Worm (Caenorhabditis elegans) whole organism, L4 larva: ENCODE measurements around the gene sde-2.

Experiments
- F26F4.8 ChIP-seq: fragments of 200-800 bp; sonication (Bioruptor generic); conservative IDR thresholded peaks from 2 replicates; pipeline ENCODE4 v1.3.6; 2022; ENCODE audit warnings: missing genetic modification characterization, missing compliant biosample characterization
- F44E2.7 ChIP-seq: fragments of 200-800 bp; sonication (Bioruptor generic); IDR thresholded peaks from 2 replicates; pipeline ENCODE4 v2.1.2; 2022; ENCODE audit warnings: missing genetic modification characterization, missing compliant biosample characterization
- Y48G9A.11 ChIP-seq: fragments of 200-800 bp; sonication (Bioruptor generic); IDR thresholded peaks from 2 replicates; pipeline ENCODE4 v1.3.6; 2022; ENCODE audit warnings: missing genetic modification reagents, missing genetic modification characterization, missing compliant biosample characterization
- ZK337.2 ChIP-seq: fragments of 200-800 bp; sonication (Bioruptor generic); IDR thresholded peaks from 2 replicates; pipeline ENCODE4 v1.3.6; 2022; ENCODE audit warnings: missing genetic modification reagents, missing genetic modification characterization, missing compliant biosample characterization
- ZK546.5 ChIP-seq, 2 experiments: sonication (generic microtip); optimal IDR thresholded peaks; 2 replicates each; lab custom pipeline; 2017; ENCODE audit warnings: missing biosample characterization in 2 of 2, missing genetic modification characterization in 2 of 2
- aly-2 ChIP-seq: sonication (generic microtip); optimal IDR thresholded peaks from 2 replicates; lab custom pipeline; 2018; ENCODE audit warnings: missing biosample characterization, missing genetic modification characterization
- arid-1 ChIP-seq: fragments of 200-800 bp; sonication (Bioruptor generic); conservative IDR thresholded peaks from 2 replicates; pipeline ENCODE4 v1.3.6; 2022; ENCODE audit warnings: missing genetic modification reagents, missing genetic modification characterization, missing compliant biosample characterization
- attf-4 ChIP-seq: sonication (generic microtip); optimal IDR thresholded peaks from 3 replicates; lab custom pipeline; 2017; ENCODE audit warnings: missing biosample characterization, missing genetic modification characterization
- ceh-20 ChIP-seq: fragments of 200-800 bp; sonication (Bioruptor generic); IDR thresholded peaks from 2 replicates; pipeline ENCODE4 v1.3.6; 2022; ENCODE audit warnings: missing genetic modification reagents, missing genetic modification characterization, missing compliant biosample characterization
- ceh-44 ChIP-seq: fragments of 200-800 bp; sonication (Bioruptor generic); IDR thresholded peaks from 2 replicates; pipeline ENCODE4 v1.3.6; 2022; ENCODE audit warnings: missing genetic modification reagents, missing genetic modification characterization, missing compliant biosample characterization
- ceh-62 ChIP-seq: sonication (generic microtip); optimal IDR thresholded peaks from 2 replicates; lab custom pipeline; 2017; ENCODE audit warnings: missing biosample characterization, missing genetic modification characterization
- ceh-82 ChIP-seq: sonication (generic microtip); optimal IDR thresholded peaks from 2 replicates; lab custom pipeline; 2017; ENCODE audit warnings: missing biosample characterization, missing genetic modification characterization
- ces-1 ChIP-seq: fragments of 150-350 bp; sonication (generic microtip); optimal IDR thresholded peaks from 4 replicates; lab custom pipeline; 2014; ENCODE audit warnings: missing biosample characterization, missing genetic modification reagents, missing genetic modification characterization
- daf-12 ChIP-seq: fragments of 150-350 bp; optimal IDR thresholded peaks from 2 replicates; lab custom pipeline; 2014; ENCODE audit warnings: missing biosample characterization, missing genetic modification reagents, missing genetic modification characterization
- daf-16 ChIP-seq, 3 experiments: sonication (generic microtip); optimal IDR thresholded peaks; 2 replicates each; lab custom pipeline; 2016 to 2017; ENCODE audit warnings: missing genetic modification characterization in 3 of 3, missing genetic modification reagents in 3 of 3, mild to moderate bottlenecking in 2 of 3, missing compliant biosample characterization in 2 of 3, missing biosample characterization in 1 of 3, moderate library complexity in 1 of 3
- daf-19 ChIP-seq: fragments of 200-800 bp; sonication (Bioruptor generic); conservative IDR thresholded peaks from 2 replicates; pipeline ENCODE4 v1.3.6; 2022; ENCODE audit warnings: missing genetic modification characterization, missing compliant biosample characterization
- dmd-9 ChIP-seq: fragments of 200-800 bp; sonication (Bioruptor generic); IDR thresholded peaks from 2 replicates; pipeline ENCODE4 v1.3.6; 2022; ENCODE audit warnings: missing genetic modification reagents, missing genetic modification characterization, missing compliant biosample characterization
- egl-43 ChIP-seq: fragments of 200-800 bp; sonication (Bioruptor generic); IDR thresholded peaks from 2 replicates; pipeline ENCODE4 v1.3.6; 2022; ENCODE audit warnings: missing genetic modification reagents, missing genetic modification characterization, missing compliant biosample characterization
- gei-8 ChIP-seq: fragments of 200-800 bp; sonication (Bioruptor generic); optimal IDR thresholded peaks from 2 replicates; lab custom pipeline; 2018; ENCODE audit warnings: mild to moderate bottlenecking, missing genetic modification characterization, missing compliant biosample characterization
- hlh-30 ChIP-seq: sonication (generic microtip); optimal IDR thresholded peaks from 2 replicates; lab custom pipeline; 2017; ENCODE audit warnings: antibody characterized with exemption, mild to moderate bottlenecking, missing genetic modification characterization, missing compliant biosample characterization; ENCODE audit not compliant: insufficient read depth
- jun-1 ChIP-seq: fragments of 150-350 bp; optimal IDR thresholded peaks from 2 replicates; lab custom pipeline; 2014; ENCODE audit warnings: missing biosample characterization, missing genetic modification reagents, missing genetic modification characterization
- lin-13 ChIP-seq: fragments of 150-350 bp; optimal IDR thresholded peaks from 2 replicates; lab custom pipeline; 2014; ENCODE audit warnings: missing biosample characterization, missing genetic modification reagents, missing genetic modification characterization
- lin-15B ChIP-seq: fragments of 150-350 bp; sonication (generic microtip); optimal IDR thresholded peaks from 3 replicates; lab custom pipeline; 2014; ENCODE audit warnings: missing biosample characterization, missing genetic modification characterization
- lin-29 ChIP-seq: fragments of 200-800 bp; sonication (Bioruptor generic); IDR thresholded peaks from 2 replicates; pipeline ENCODE4 v1.3.6; 2022; ENCODE audit warnings: missing genetic modification reagents, missing genetic modification characterization, missing compliant biosample characterization
- lsy-2 ChIP-seq, 2 experiments: fragments of 150-350 bp in 1 of 2; sonication (generic microtip) in 1 of 2; optimal IDR thresholded peaks; 2 replicates each; lab custom pipeline; 2014 to 2017; ENCODE audit warnings: missing biosample characterization in 2 of 2, missing genetic modification characterization in 2 of 2
- madf-5 ChIP-seq, 2 experiments: fragments of 200-800 bp; sonication (Bioruptor generic); IDR thresholded peaks; 2 replicates each; pipeline ENCODE4 v1.3.6; 2022; ENCODE audit warnings: missing compliant biosample characterization in 2 of 2, missing genetic modification characterization in 2 of 2
- madf-9 ChIP-seq: fragments of 200-800 bp; sonication (Bioruptor generic); conservative IDR thresholded peaks from 2 replicates; pipeline ENCODE4 v1.3.6; 2022; ENCODE audit warnings: missing genetic modification reagents, missing genetic modification characterization, missing compliant biosample characterization
- mes-2 ChIP-seq: sonication (generic microtip); optimal IDR thresholded peaks from 2 replicates; lab custom pipeline; 2016; ENCODE audit warnings: missing genotype, mild to moderate bottlenecking, missing genetic modification characterization, missing compliant biosample characterization; ENCODE audit not compliant: poor library complexity, severe bottlenecking
- mxl-3 ChIP-seq: fragments of 200-800 bp; sonication (Bioruptor generic); optimal IDR thresholded peaks from 2 replicates; lab custom pipeline; 2018; ENCODE audit warnings: mild to moderate bottlenecking, missing genetic modification characterization, missing compliant biosample characterization
- nhr-102 ChIP-seq: sonication (generic microtip); optimal IDR thresholded peaks from 2 replicates; lab custom pipeline; 2016; ENCODE audit warnings: mild to moderate bottlenecking, missing genetic modification characterization, moderate library complexity, missing compliant biosample characterization
- nhr-11 ChIP-seq: fragments of 150-350 bp; optimal IDR thresholded peaks from 2 replicates; lab custom pipeline; 2014; ENCODE audit warnings: missing biosample characterization, missing genetic modification characterization
- nhr-237 ChIP-seq: sonication (generic microtip); optimal IDR thresholded peaks from 2 replicates; lab custom pipeline; 2017; ENCODE audit warnings: missing biosample characterization, missing genetic modification characterization
- nhr-41 ChIP-seq: fragments of 200-800 bp; sonication (Bioruptor generic); IDR thresholded peaks from 2 replicates; pipeline ENCODE4 v1.3.6; 2022; ENCODE audit warnings: missing genetic modification reagents, missing genetic modification characterization, missing compliant biosample characterization
- nhr-42 ChIP-seq: fragments of 200-800 bp; sonication (Bioruptor generic); IDR thresholded peaks from 2 replicates; pipeline ENCODE4 v1.3.6; 2022; ENCODE audit warnings: missing genetic modification characterization, missing compliant biosample characterization
- nhr-48 ChIP-seq: sonication (generic microtip); optimal IDR thresholded peaks from 2 replicates; lab custom pipeline; 2016; ENCODE audit warnings: mild to moderate bottlenecking, missing genetic modification characterization, missing compliant biosample characterization
- rbr-2 ChIP-seq: sonication (generic microtip); optimal IDR thresholded peaks from 2 replicates; lab custom pipeline; 2016; ENCODE audit warnings: missing genotype, missing genetic modification characterization, missing compliant biosample characterization
- saeg-2 ChIP-seq: fragments of 200-800 bp; sonication (Bioruptor generic); IDR thresholded peaks from 2 replicates; pipeline ENCODE4 v1.3.6; 2022; ENCODE audit warnings: missing genetic modification reagents, missing genetic modification characterization, missing compliant biosample characterization
- sdz-12 ChIP-seq: fragments of 200-800 bp; sonication (Bioruptor generic); optimal IDR thresholded peaks from 2 replicates; lab custom pipeline; 2018; ENCODE audit warnings: mild to moderate bottlenecking, missing genetic modification characterization, missing compliant biosample characterization
- skn-1 ChIP-seq: fragments of 150-350 bp; optimal IDR thresholded peaks from 2 replicates; lab custom pipeline; 2014; ENCODE audit warnings: missing biosample characterization, missing genetic modification characterization
- snpc-4 ChIP-seq: fragments of 150-350 bp; optimal IDR thresholded peaks from 2 replicates; lab custom pipeline; 2014; ENCODE audit warnings: missing biosample characterization, missing genetic modification characterization
- tra-1 ChIP-seq: fragments of 200-800 bp; sonication (Bioruptor generic); IDR thresholded peaks from 2 replicates; pipeline ENCODE4 v1.3.6; 2022; ENCODE audit warnings: missing genetic modification reagents, missing genetic modification characterization, missing compliant biosample characterization
- unc-130 ChIP-seq: sonication (generic microtip); optimal IDR thresholded peaks from 2 replicates; lab custom pipeline; 2016; ENCODE audit warnings: missing genetic modification reagents, missing genetic modification characterization, missing compliant biosample characterization
- unc-39 ChIP-seq: sonication (generic microtip); optimal IDR thresholded peaks from 2 replicates; lab custom pipeline; 2017; ENCODE audit warnings: missing biosample characterization, missing genetic modification characterization
- unc-62 ChIP-seq, 3 experiments: fragments of 150-350 bp in 1 of 3; sonication (generic microtip); optimal IDR thresholded peaks in 2 of 3; peaks in 1 of 3; 1 replicate in 1 of 3; 2 replicates in 2 of 3; lab custom pipeline; 2014 to 2017; ENCODE audit warnings: missing biosample characterization in 3 of 3, missing genetic modification characterization in 3 of 3, missing genetic modification reagents in 3 of 3, missing genotype in 1 of 3
- vab-7 ChIP-seq: fragments of 200-800 bp; sonication (Bioruptor generic); IDR thresholded peaks from 2 replicates; pipeline ENCODE4 v1.3.6; 2022; ENCODE audit warnings: missing genetic modification reagents, missing genetic modification characterization, missing compliant biosample characterization
- zag-1 ChIP-seq: fragments of 150-350 bp; optimal IDR thresholded peaks from 2 replicates; lab custom pipeline; 2014; ENCODE audit warnings: missing biosample characterization, missing genetic modification characterization
- zip-11 ChIP-seq: fragments of 200-800 bp; sonication (Bioruptor generic); IDR thresholded peaks from 2 replicates; pipeline ENCODE4 v1.3.6; 2022; ENCODE audit warnings: missing genetic modification characterization, missing compliant biosample characterization
- zip-2 ChIP-seq: fragments of 150-350 bp; optimal IDR thresholded peaks from 2 replicates; lab custom pipeline; 2014; ENCODE audit warnings: missing biosample characterization, missing genetic modification characterization
- ztf-11 ChIP-seq: fragments of 150-350 bp; optimal IDR thresholded peaks from 2 replicates; lab custom pipeline; 2014; ENCODE audit warnings: missing biosample characterization, missing genetic modification characterization

The sde-2 gene

DNA sequence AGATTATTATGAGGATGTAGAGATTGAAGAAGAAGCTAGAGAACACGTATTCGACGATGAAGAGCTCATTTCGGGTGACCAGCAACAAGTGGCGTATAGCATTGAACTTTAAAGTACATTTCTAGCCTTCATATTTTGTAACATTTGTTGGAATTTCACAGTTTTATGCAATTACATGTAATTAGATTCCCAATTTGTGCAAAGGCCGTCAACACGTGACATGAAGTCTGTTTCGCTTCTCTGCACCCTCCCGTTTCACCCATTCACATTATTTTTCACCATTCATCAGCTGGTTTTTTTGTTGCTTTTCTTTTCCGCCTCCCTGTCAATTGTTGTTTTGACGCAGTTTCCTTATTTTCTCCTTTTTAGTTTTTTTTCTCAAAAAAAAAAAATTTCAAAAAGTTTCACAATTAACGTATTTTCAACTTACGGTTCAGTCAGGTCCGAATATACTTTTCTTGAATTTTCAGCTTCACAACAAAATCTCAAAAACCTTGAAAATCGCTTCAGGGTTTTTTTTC, at the start of gene sde-2:
sde-2 (plus strand) TSS at position 471 of the 521 bp plus-strand sequence.
- TF ChIP-seq ceh-62 (no peak), ZK546.5 (tag; optimal IDR thresholded peaks at IDR 0.05; lab: Kevin White, UChicago) (no peak), F44E2.7 (no peak), hlh-30 (tag; lab: Kevin White, UChicago) (peak; percentile 57), daf-19 (GFP tag; lab: Robert Waterston, UW) (no peak), dmd-9 (GFP tag; lab: Robert Waterston, UW) (no peak), zip-2 (tag; lab: Kevin White, UChicago) (no peak), unc-62 (GFP tag; optimal IDR thresholded peaks at IDR 0.05 in 1 of 2; lab: Kevin White, UChicago) (peak in 1 of 2 experiments; percentile 53), unc-62 (tag; optimal IDR thresholded peaks at IDR 0.05; lab: Kevin White, UChicago) (no peak), madf-5 (GFP tag; IDR thresholded peaks at IDR 0.05; lab: Robert Waterston, UW) (no peak), ceh-82 (tag; lab: Kevin White, UChicago) (no peak), F26F4.8 (GFP tag; lab: Robert Waterston, UW) (no peak), daf-12 (tag; lab: Kevin White, UChicago) (no peak), lin-15B (tag; lab: Kevin White, UChicago) (no peak), nhr-48 (no peak), lin-29 (GFP tag; lab: Robert Waterston, UW) (no peak), ces-1 (GFP tag; lab: Kevin White, UChicago) (peak; percentile 45), nhr-102 (no peak), attf-4 (tag; lab: Kevin White, UChicago) (no peak), sdz-12 (GFP tag; lab: Kevin White, UChicago) (no peak), ceh-44 (GFP tag; lab: Robert Waterston, UW) (no peak), ceh-20 (GFP tag; lab: Robert Waterston, UW) (no peak)

DNA sequence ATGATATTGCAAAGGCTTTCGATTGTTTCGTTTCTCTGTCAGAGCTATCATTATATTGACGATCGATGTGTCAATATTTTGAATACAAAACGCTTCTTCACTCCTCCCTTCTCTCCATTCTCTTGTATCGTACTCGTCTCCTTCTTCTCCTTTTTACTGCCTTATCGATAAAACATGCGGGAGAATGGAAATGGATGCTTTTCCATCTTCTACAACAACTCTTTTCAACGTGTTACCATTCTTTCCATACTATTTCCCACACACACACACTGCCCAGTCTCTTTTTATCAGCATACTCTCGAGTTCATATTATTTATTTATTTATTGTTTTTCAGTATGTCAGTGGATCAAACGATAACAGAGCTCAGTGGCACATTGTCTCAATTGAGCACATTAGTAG, 48.7 kb upstream of the sde-2 start, which contains the start of gene C50B8.6:
C50B8.6 (plus strand) TSS at position 336 of the 400 bp plus-strand sequence.
- TF ChIP-seq zag-1 (tag; lab: Kevin White, UChicago) (no peak), ceh-20 (GFP tag; lab: Robert Waterston, UW) (no peak), vab-7 (GFP tag; lab: Robert Waterston, UW) (no peak), unc-130 (GFP tag; lab: Kevin White, UChicago) (no peak), mxl-3 (GFP tag; lab: Kevin White, UChicago) (peak; percentile 26), saeg-2 (no peak), tra-1 (no peak), nhr-11 (no peak), nhr-237 (tag; lab: Kevin White, UChicago) (no peak), gei-8 (GFP tag; lab: Kevin White, UChicago) (no peak), ceh-62 (no peak), lsy-2 (tag; optimal IDR thresholded peaks at IDR 0.05; lab: Kevin White, UChicago) (no peak), ZK546.5 (tag; optimal IDR thresholded peaks at IDR 0.05; lab: Kevin White, UChicago) (no peak), Y48G9A.11 (no peak), jun-1 (no peak), ces-1 (GFP tag; lab: Kevin White, UChicago) (no peak), zip-11 (GFP tag; lab: Robert Waterston, UW) (no peak), aly-2 (tag; lab: Kevin White, UChicago) (no peak), lin-29 (GFP tag; lab: Robert Waterston, UW) (no peak), nhr-102 (no peak), arid-1 (no peak), daf-16 (GFP tag; optimal IDR thresholded peaks at IDR 0.05; lab: Kevin White, UChicago) (no peak), daf-16 (tag; optimal IDR thresholded peaks at IDR 0.05; lab: Kevin White, UChicago) (peak; percentile 77), egl-43 (GFP tag; lab: Robert Waterston, UW) (no peak), unc-39 (tag; lab: Kevin White, UChicago) (no peak), rbr-2 (tag; lab: Kevin White, UChicago) (no peak), lin-13 (GFP tag; lab: Kevin White, UChicago) (no peak), ztf-11 (tag; lab: Kevin White, UChicago) (no peak), nhr-41 (no peak), madf-9 (GFP tag; lab: Robert Waterston, UW) (no peak), ZK337.2 (GFP tag; lab: Robert Waterston, UW) (no peak), snpc-4 (tag; lab: Kevin White, UChicago) (no peak), skn-1 (no peak), mes-2 (tag; lab: Kevin White, UChicago) (no peak), daf-19 (GFP tag; lab: Robert Waterston, UW) (no peak), nhr-42 (GFP tag; lab: Robert Waterston, UW) (no peak)
